Fruit fly (Drosophila melanogaster) whole organism, embryonic: ENCODE measurements around the gene CG9270.

Source experiments
- Atf-2 ChIP-seq: fragments of 200-800 bp; sonication (Bioruptor generic); optimal IDR thresholded peaks from 2 replicates; lab custom pipeline; 2016; ENCODE audit warnings: missing biosample characterization, missing genetic modification characterization
- Bgb ChIP-seq: fragments of 200-800 bp; sonication (Bioruptor generic); IDR thresholded peaks from 2 replicates; pipeline ENCODE4 v1.3.6; 2022; ENCODE audit warnings: missing biosample characterization, missing genetic modification characterization; ENCODE audit not compliant: partially characterized antibody
- CG10147 ChIP-seq: fragments of 200-800 bp; sonication (Bioruptor generic); optimal IDR thresholded peaks from 2 replicates; lab custom pipeline; 2019; ENCODE audit warnings: missing biosample characterization, mild to moderate bottlenecking, missing genetic modification characterization, moderate library complexity
- CG11093 ChIP-seq: fragments of 200-800 bp; sonication (Bioruptor generic); IDR thresholded peaks from 3 replicates; pipeline ENCODE4 v1.3.6; 2022; ENCODE audit warnings: missing biosample characterization, missing genetic modification characterization
- CG11456 ChIP-seq: fragments of 200-800 bp; sonication (Bioruptor generic); IDR thresholded peaks from 3 replicates; pipeline ENCODE4 v1.3.6; 2022; ENCODE audit warnings: missing biosample characterization, missing genetic modification characterization
- CG11723 ChIP-seq: fragments of 200-800 bp; sonication (Bioruptor generic); optimal IDR thresholded peaks from 2 replicates; lab custom pipeline; 2017; ENCODE audit warnings: missing biosample characterization, mild to moderate bottlenecking, missing genetic modification characterization
- CG12155 ChIP-seq: fragments of 200-800 bp; sonication (Bioruptor generic); optimal IDR thresholded peaks from 3 replicates; lab custom pipeline; 2016; ENCODE audit warnings: missing biosample characterization, missing genetic modification characterization
- CG12299 ChIP-seq: fragments of 200-800 bp; sonication (Bioruptor generic); optimal IDR thresholded peaks from 2 replicates; lab custom pipeline; 2018; ENCODE audit warnings: missing biosample characterization, mild to moderate bottlenecking, missing genetic modification characterization
- CG1233 ChIP-seq: fragments of 200-800 bp; sonication (Bioruptor generic); optimal IDR thresholded peaks from 4 replicates; lab custom pipeline; 2018; ENCODE audit warnings: missing biosample characterization, mild to moderate bottlenecking, missing genetic modification characterization
- CG2202 ChIP-seq: fragments of 200-800 bp; sonication (Bioruptor generic); optimal IDR thresholded peaks from 2 replicates; lab custom pipeline; 2018; ENCODE audit warnings: missing biosample characterization, mild to moderate bottlenecking, missing genetic modification characterization
- CG32532 ChIP-seq: fragments of 200-800 bp; sonication (Bioruptor generic); IDR thresholded peaks from 2 replicates; pipeline ENCODE4 v1.3.6; 2022; ENCODE audit warnings: missing biosample characterization, missing genetic modification characterization
- CG42726 ChIP-seq: fragments of 200-800 bp; sonication (Bioruptor generic); IDR thresholded peaks from 2 replicates; pipeline ENCODE4 v1.3.6; 2022; ENCODE audit warnings: missing biosample characterization, missing genetic modification characterization; ENCODE audit not compliant: partially characterized antibody
- CG7357 ChIP-seq: fragments of 200-800 bp; sonication (Bioruptor generic); IDR thresholded peaks from 3 replicates; pipeline ENCODE4 v1.3.6; 2022; ENCODE audit warnings: missing biosample characterization, missing genetic modification characterization
- CG7963 ChIP-seq: fragments of 200-800 bp; sonication (Bioruptor generic); IDR thresholded peaks from 3 replicates; pipeline ENCODE4 v1.3.6; 2022; ENCODE audit warnings: missing biosample characterization, missing genetic modification characterization; ENCODE audit not compliant: partially characterized antibody
- CG9215 ChIP-seq: fragments of 200-800 bp; sonication (Bioruptor generic); IDR thresholded peaks from 2 replicates; pipeline ENCODE4 v1.3.6; 2022; ENCODE audit warnings: missing biosample characterization, missing genetic modification characterization
- CkIIα-i1 ChIP-seq: fragments of 200-800 bp; sonication (Bioruptor generic); IDR thresholded peaks from 2 replicates; pipeline ENCODE4 v1.3.6; 2022; ENCODE audit warnings: missing biosample characterization, missing genetic modification characterization
- CoRest ChIP-seq: fragments of 200-800 bp; sonication (Bioruptor generic); optimal IDR thresholded peaks from 3 replicates; lab custom pipeline; 2018; ENCODE audit warnings: missing biosample characterization, mild to moderate bottlenecking, missing genetic modification characterization, moderate library complexity
- D19B ChIP-seq: fragments of 200-800 bp; sonication (Bioruptor generic); optimal IDR thresholded peaks from 2 replicates; lab custom pipeline; 2017; ENCODE audit warnings: missing biosample characterization, mild to moderate bottlenecking, missing genetic modification characterization
- HLH4C ChIP-seq: fragments of 200-800 bp; sonication (Bioruptor generic); IDR thresholded peaks from 3 replicates; pipeline ENCODE4 v1.3.6; 2022; ENCODE audit warnings: missing biosample characterization, missing genetic modification characterization; ENCODE audit not compliant: partially characterized antibody
- HmgD ChIP-seq: fragments of 200-800 bp; sonication (Bioruptor generic); optimal IDR thresholded peaks from 3 replicates; lab custom pipeline; 2016; ENCODE audit warnings: missing biosample characterization, missing genetic modification characterization
- Hmr ChIP-seq: fragments of 200-800 bp; sonication (Bioruptor generic); optimal IDR thresholded peaks from 3 replicates; lab custom pipeline; 2017; ENCODE audit warnings: mild to moderate bottlenecking, missing biosample characterization, missing genetic modification reagents, missing genetic modification characterization
- Hr51 ChIP-seq, 2 experiments: fragments of 200-800 bp; sonication (Bioruptor generic); optimal IDR thresholded peaks; 2 replicates in 1 of 2; 3 replicates in 1 of 2; lab custom pipeline; 2016 to 2018; ENCODE audit warnings: missing biosample characterization in 2 of 2, missing genetic modification characterization in 2 of 2, mild to moderate bottlenecking in 1 of 2, moderate library complexity in 1 of 2
- Myb ChIP-seq: fragments of 200-800 bp; sonication (Bioruptor generic); optimal IDR thresholded peaks from 2 replicates; lab custom pipeline; 2016; ENCODE audit warnings: missing biosample characterization, missing genetic modification characterization
- NC2β ChIP-seq: fragments of 200-800 bp; sonication (Bioruptor generic); optimal IDR thresholded peaks from 2 replicates; lab custom pipeline; 2016; ENCODE audit warnings: missing biosample characterization, missing genetic modification characterization
- Scr ChIP-seq: fragments of 200-800 bp; sonication (Bioruptor generic); IDR thresholded peaks from 2 replicates; pipeline ENCODE4 v1.3.6; 2022; ENCODE audit warnings: missing biosample characterization, missing genetic modification characterization; ENCODE audit not compliant: partially characterized antibody
- Trl ChIP-seq, 3 experiments: fragments of >200 bp in 2 of 3; fragments of 200-800 bp in 1 of 3; sonication (Bioruptor generic) in 1 of 3; optimal IDR thresholded peaks; 2 replicates in 1 of 3; 3 replicates in 2 of 3; lab custom pipeline; 2016 to 2017; ENCODE audit warnings: missing biosample characterization in 1 of 3, missing genetic modification characterization in 1 of 3
- abd-A ChIP-seq: fragments of 200-800 bp; sonication (Bioruptor generic); optimal IDR thresholded peaks from 3 replicates; lab custom pipeline; 2019; ENCODE audit warnings: missing biosample characterization, mild to moderate bottlenecking, missing genetic modification characterization, moderate library complexity
- ac ChIP-seq: fragments of 200-800 bp; sonication (Bioruptor generic); optimal IDR thresholded peaks from 3 replicates; lab custom pipeline; 2017; ENCODE audit warnings: missing biosample characterization, mild to moderate bottlenecking, missing genetic modification characterization
- aop ChIP-seq: fragments of 200-800 bp; sonication (Bioruptor generic); IDR thresholded peaks from 2 replicates; pipeline ENCODE4 v1.3.6; 2022; ENCODE audit warnings: missing biosample characterization, missing genetic modification characterization
- chif ChIP-seq, 2 experiments: fragments of 200-800 bp; sonication (Bioruptor generic); optimal IDR thresholded peaks; 3 replicates each; lab custom pipeline; 2016; ENCODE audit warnings: missing biosample characterization in 2 of 2, missing genetic modification characterization in 2 of 2
- ci ChIP-seq: fragments of 200-800 bp; sonication (Bioruptor generic); IDR thresholded peaks from 3 replicates; pipeline ENCODE4 v1.3.6; 2022; ENCODE audit warnings: missing biosample characterization, missing genetic modification characterization
- eyg ChIP-seq: fragments of 200-800 bp; sonication (Bioruptor generic); optimal IDR thresholded peaks from 3 replicates; lab custom pipeline; 2016; ENCODE audit warnings: missing biosample characterization, missing genetic modification characterization
- gce ChIP-seq: fragments of 200-800 bp; sonication (Bioruptor generic); IDR thresholded peaks from 3 replicates; pipeline ENCODE4 v1.3.6; 2022; ENCODE audit warnings: missing biosample characterization, missing genetic modification characterization
- gcm ChIP-seq: fragments of 200-800 bp; sonication (Bioruptor generic); optimal IDR thresholded peaks from 2 replicates; lab custom pipeline; 2019; ENCODE audit warnings: missing biosample characterization, mild to moderate bottlenecking, missing genetic modification characterization, moderate library complexity
- grn ChIP-seq: fragments of 200-800 bp; sonication (Bioruptor generic); optimal IDR thresholded peaks from 3 replicates; lab custom pipeline; 2017; ENCODE audit warnings: missing biosample characterization, missing genetic modification characterization
- gsb ChIP-seq: fragments of 200-800 bp; sonication (Bioruptor generic); IDR thresholded peaks from 2 replicates; pipeline ENCODE4 v1.3.6; 2022; ENCODE audit warnings: missing biosample characterization, missing genetic modification characterization
- hth ChIP-seq: fragments of >200 bp; optimal IDR thresholded peaks from 2 replicates; lab custom pipeline; 2017; ENCODE audit warnings: inconsistent platforms
- kah ChIP-seq: fragments of 200-800 bp; sonication (Bioruptor generic); optimal IDR thresholded peaks from 2 replicates; lab custom pipeline; 2018; ENCODE audit warnings: missing biosample characterization, mild to moderate bottlenecking, missing genetic modification characterization
- lbe ChIP-seq: fragments of 200-800 bp; sonication (Bioruptor generic); optimal IDR thresholded peaks from 2 replicates; lab custom pipeline; 2016; ENCODE audit warnings: missing biosample characterization, mild to moderate bottlenecking, missing genetic modification characterization
- pum ChIP-seq: fragments of 200-800 bp; sonication (Bioruptor generic); optimal IDR thresholded peaks from 2 replicates; lab custom pipeline; 2016; ENCODE audit warnings: missing biosample characterization, missing genetic modification characterization
- row ChIP-seq: fragments of 200-800 bp; sonication (Bioruptor generic); IDR thresholded peaks from 3 replicates; pipeline ENCODE4 v1.3.6; 2022; ENCODE audit warnings: missing biosample characterization, missing genetic modification characterization
- sd ChIP-seq: fragments of 200-800 bp; sonication (Bioruptor generic); optimal IDR thresholded peaks from 3 replicates; lab custom pipeline; 2018; ENCODE audit warnings: missing biosample characterization, mild to moderate bottlenecking, missing genetic modification characterization, moderate library complexity
- stc ChIP-seq: fragments of 200-800 bp; sonication (Bioruptor generic); IDR thresholded peaks from 2 replicates; pipeline ENCODE4 v1.3.6; 2022; ENCODE audit warnings: missing biosample characterization, missing genetic modification characterization
- trh ChIP-seq: fragments of 200-800 bp; sonication (Bioruptor generic); optimal IDR thresholded peaks from 2 replicates; lab custom pipeline; 2016; ENCODE audit warnings: missing biosample characterization, missing genetic modification characterization
- ttk ChIP-seq: fragments of 200-800 bp; sonication (Bioruptor generic); IDR thresholded peaks from 2 replicates; pipeline ENCODE4 v2.1.2; 2022; ENCODE audit warnings: missing biosample characterization, missing genetic modification characterization
- tup ChIP-seq: fragments of 200-800 bp; sonication (Bioruptor generic); optimal IDR thresholded peaks from 2 replicates; lab custom pipeline; 2016; ENCODE audit warnings: missing biosample characterization, mild to moderate bottlenecking, missing genetic modification characterization, moderate library complexity
- unpg ChIP-seq: fragments of 200-800 bp; sonication (Bioruptor generic); optimal IDR thresholded peaks from 3 replicates; lab custom pipeline; 2018; ENCODE audit warnings: missing biosample characterization, mild to moderate bottlenecking, missing genetic modification characterization, moderate library complexity

The CG9270 gene

DNA sequence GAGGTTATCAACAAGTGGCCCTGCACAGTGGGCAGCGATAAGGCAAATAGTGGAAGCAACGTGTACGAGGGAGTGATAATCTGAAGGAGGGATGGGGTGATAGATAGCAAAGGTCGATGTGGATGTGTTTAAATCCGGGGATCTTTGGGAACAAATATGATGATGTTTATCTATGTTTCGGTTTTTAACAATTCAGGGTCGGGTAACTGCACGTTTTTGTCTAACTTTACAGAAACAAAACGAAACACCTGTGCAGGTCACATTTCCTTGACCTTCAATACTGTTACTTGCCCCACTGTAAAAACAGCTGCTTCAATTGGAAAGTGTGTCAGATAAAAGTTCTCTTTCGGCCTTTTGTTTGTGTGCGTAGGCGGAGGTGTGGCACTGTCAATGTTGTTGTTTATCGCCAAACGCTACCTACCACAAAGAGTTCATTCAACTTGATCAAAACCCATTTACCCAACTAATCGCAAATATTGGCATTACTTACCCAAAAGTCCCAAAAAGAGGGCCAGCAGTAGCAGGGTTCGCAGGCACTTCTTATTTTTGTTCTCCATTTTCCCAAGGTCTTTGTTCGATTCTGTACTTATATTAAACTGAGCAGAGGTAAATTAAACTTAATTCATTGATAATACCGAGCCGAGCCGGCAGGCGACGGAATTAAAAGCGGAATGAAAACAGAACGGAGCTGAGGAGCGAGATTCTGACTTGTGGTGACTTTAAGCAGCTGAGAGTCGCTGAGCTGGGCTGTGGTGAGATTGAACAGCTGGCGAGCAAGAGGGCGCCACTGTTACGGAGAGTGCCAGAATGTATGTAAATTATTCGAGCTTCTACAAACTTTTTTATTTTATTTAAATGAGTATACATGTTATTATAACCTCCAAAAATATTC, 11.5 kb downstream of the CG9270 start, which contains the start of gene Mtp (continued):
- TF ChIP-seq stc (GFP tag; lab: Robert Waterston, UW) (peak; percentile 62; the same call in 1 of the 2 replicates), hth (no peak), CoRest (tag; lab: Kevin White, UChicago) (peak; percentile 80), ac (no peak), sd (tag; lab: Kevin White, UChicago) (peak; percentile 29), trh (GFP tag; lab: Kevin White, UChicago) (no peak), CG10147 (GFP tag; lab: Kevin White, UChicago) (peak; percentile 46), eyg (GFP tag; lab: Kevin White, UChicago) (peak; percentile 62), CG11723 (GFP tag; lab: Kevin White, UChicago) (peak; percentile 69), Myb (peak; percentile 59), pum (GFP tag; lab: Kevin White, UChicago) (peak; percentile 74), grn (GFP tag; lab: Kevin White, UChicago) (peak; percentile 75), chif (GFP tag; optimal IDR thresholded peaks at IDR 0.05; lab: Kevin White, UChicago) (peak; percentile 72 to 86), CkIIα-i1 (GFP tag; lab: Robert Waterston, UW) (no peak), CG9215 (GFP tag; lab: Robert Waterston, UW) (peak; percentile 28; the same call in 1 of the 2 replicates), CG42726 (no peak), CG12299 (tag; lab: Kevin White, UChicago) (no peak), kah (GFP tag; lab: Kevin White, UChicago) (peak; percentile 71), CG32532 (GFP tag; lab: Robert Waterston, UW) (peak; percentile 36; the same call in 1 of the 2 replicates), aop (GFP tag; lab: Robert Waterston, UW) (no peak), ci (GFP tag; lab: Robert Waterston, UW) (peak; percentile 76), CG11456 (GFP tag; lab: Robert Waterston, UW) (peak; percentile 61; the same call in 1 of the 3 replicates), Atf-2 (GFP tag; lab: Kevin White, UChicago) (peak; percentile 71), HmgD (GFP tag; lab: Kevin White, UChicago) (peak; percentile 24), CG11093 (GFP tag; lab: Robert Waterston, UW) (0 out of 3 replicates have a peak, but pooled peaks have one; percentile 50), CG7357 (GFP tag; lab: Robert Waterston, UW) (0 out of 3 replicates have a peak, but pooled peaks have one; percentile 59), Bgb (GFP tag; lab: Robert Waterston, UW) (no peak), Scr (GFP tag; lab: Robert Waterston, UW) (no peak), CG2202 (tag; lab: Kevin White, UChicago) (peak; percentile 71), gce (GFP tag; lab: Robert Waterston, UW) (peak; percentile 45; the same call in 1 of the 3 replicates), tup (GFP tag; lab: Kevin White, UChicago) (peak; percentile 43), NC2β (GFP tag; lab: Kevin White, UChicago) (peak; percentile 80), gcm (GFP tag; lab: Kevin White, UChicago) (peak; percentile 63), Trl (optimal IDR thresholded peaks at IDR 0.05; lab: Kevin White, UChicago) (peak; percentile 3 to 4), Trl (GFP tag; optimal IDR thresholded peaks at IDR 0.05; lab: Kevin White, UChicago) (peak; percentile 75), HLH4C (GFP tag; lab: Robert Waterston, UW) (no peak), D19B (GFP tag; lab: Kevin White, UChicago) (peak; percentile 30), unpg (GFP tag; lab: Kevin White, UChicago) (peak; percentile 61), Hr51 (GFP tag; optimal IDR thresholded peaks at IDR 0.05; lab: Kevin White, UChicago) (peak; percentile 37 to 76), ttk (GFP tag; lab: Robert Waterston, UW) (peak; percentile 71; the same call in 1 of the 2 replicates), abd-A (tag; lab: Kevin White, UChicago) (no peak), Hmr (peak; percentile 70), CG7963 (no peak), CG12155 (peak; percentile 73), lbe (GFP tag; lab: Kevin White, UChicago) (peak; percentile 23), row (GFP tag; lab: Robert Waterston, UW) (peak; percentile 92), gsb (0 out of 2 replicates have a peak, but pooled peaks have one; percentile 20), CG1233 (GFP tag; lab: Kevin White, UChicago) (peak; percentile 42)
